Fruit fly (Drosophila melanogaster) whole organism, embryonic: ENCODE results near the gene CG6149.

Experiments used
- Ada2b ChIP-seq: fragments of 200-800 bp; sonication (Bioruptor generic); IDR thresholded peaks from 2 replicates; pipeline ENCODE4 v1.3.6; 2022; ENCODE audit warnings: missing biosample characterization, missing genetic modification characterization
- Bgb ChIP-seq: fragments of 200-800 bp; sonication (Bioruptor generic); IDR thresholded peaks from 2 replicates; pipeline ENCODE4 v1.3.6; 2022; ENCODE audit warnings: missing biosample characterization, missing genetic modification characterization; ENCODE audit not compliant: partially characterized antibody
- CG10543 ChIP-seq: fragments of 200-800 bp; sonication (Bioruptor generic); optimal IDR thresholded peaks from 3 replicates; lab custom pipeline; 2017; ENCODE audit warnings: missing biosample characterization, mild to moderate bottlenecking, missing genetic modification characterization, moderate library complexity
- CG12391 ChIP-seq: fragments of 200-800 bp; sonication (Bioruptor generic); optimal IDR thresholded peaks from 3 replicates; lab custom pipeline; 2018; ENCODE audit warnings: missing biosample characterization, mild to moderate bottlenecking, missing genetic modification characterization, moderate library complexity
- CG12659 ChIP-seq: fragments of 200-800 bp; sonication (Bioruptor generic); optimal IDR thresholded peaks from 3 replicates; lab custom pipeline; 2017; ENCODE audit warnings: mild to moderate bottlenecking, missing biosample characterization, missing genetic modification reagents, missing genetic modification characterization
- CG14441 ChIP-seq: fragments of 200-800 bp; sonication (Bioruptor generic); IDR thresholded peaks from 2 replicates; pipeline ENCODE4 v1.3.6; 2022; ENCODE audit warnings: missing biosample characterization, missing genetic modification characterization
- CG1529 ChIP-seq: fragments of 200-800 bp; sonication (Bioruptor generic); optimal IDR thresholded peaks from 3 replicates; lab custom pipeline; 2018; ENCODE audit warnings: missing biosample characterization, missing genetic modification characterization
- CG18476 ChIP-seq: fragments of 200-800 bp; sonication (Bioruptor generic); optimal IDR thresholded peaks from 2 replicates; lab custom pipeline; 2016; ENCODE audit warnings: missing biosample characterization, mild to moderate bottlenecking, missing genetic modification characterization
- CG3726 ChIP-seq: fragments of 200-800 bp; sonication (Bioruptor generic); IDR thresholded peaks from 3 replicates; pipeline ENCODE4, ENCODE4 v1.3.6; 2022; ENCODE audit warnings: missing biosample characterization, missing genetic modification characterization
- CG5953 ChIP-seq: fragments of 200-800 bp; sonication (Bioruptor generic); IDR thresholded peaks from 2 replicates; pipeline ENCODE4 v1.3.6; 2022; ENCODE audit warnings: missing biosample characterization, missing genetic modification characterization
- CG7745 ChIP-seq: fragments of 200-800 bp; sonication (Bioruptor generic); optimal IDR thresholded peaks from 2 replicates; lab custom pipeline; 2018; ENCODE audit warnings: missing biosample characterization, mild to moderate bottlenecking, missing genetic modification characterization, moderate library complexity
- CG8944 ChIP-seq: fragments of 200-800 bp; sonication (Bioruptor generic); optimal IDR thresholded peaks from 3 replicates; lab custom pipeline; 2016; ENCODE audit warnings: missing biosample characterization, missing genetic modification characterization
- CG9876 ChIP-seq: fragments of 200-800 bp; sonication (Bioruptor generic); optimal IDR thresholded peaks from 2 replicates; lab custom pipeline; 2016; ENCODE audit warnings: missing biosample characterization, missing genetic modification characterization
- CG9932 ChIP-seq: fragments of 200-800 bp; sonication (Bioruptor generic); IDR thresholded peaks from 2 replicates; pipeline ENCODE4 v1.3.6; 2022; ENCODE audit warnings: missing biosample characterization, missing genetic modification characterization
- D19A ChIP-seq: fragments of 200-800 bp; optimal IDR thresholded peaks from 3 replicates; lab custom pipeline; 2019; ENCODE audit warnings: missing biosample characterization, mild to moderate bottlenecking, missing genetic modification characterization, moderate library complexity
- D19B ChIP-seq: fragments of 200-800 bp; sonication (Bioruptor generic); optimal IDR thresholded peaks from 2 replicates; lab custom pipeline; 2017; ENCODE audit warnings: missing biosample characterization, mild to moderate bottlenecking, missing genetic modification characterization
- Dip2 ChIP-seq: fragments of 200-800 bp; sonication (Bioruptor generic); IDR thresholded peaks from 2 replicates; pipeline ENCODE4 v1.3.6; 2022; ENCODE audit warnings: missing biosample characterization, missing genetic modification characterization
- Dll ChIP-seq: fragments of 200-800 bp; sonication (Bioruptor generic); IDR thresholded peaks from 4 replicates; pipeline ENCODE4 v1.3.6; 2022; ENCODE audit warnings: missing biosample characterization, missing genetic modification characterization; ENCODE audit not compliant: partially characterized antibody
- Doc3 ChIP-seq: fragments of 200-800 bp; sonication (Bioruptor generic); IDR thresholded peaks from 3 replicates; pipeline ENCODE4 v1.3.6; 2022; ENCODE audit warnings: missing biosample characterization, missing genetic modification characterization; ENCODE audit not compliant: partially characterized antibody
- Dp ChIP-seq: fragments of 200-800 bp; sonication (Bioruptor generic); optimal IDR thresholded peaks from 2 replicates; lab custom pipeline; 2018; ENCODE audit warnings: missing biosample characterization, mild to moderate bottlenecking, missing genetic modification characterization, moderate library complexity
- Gsc ChIP-seq: fragments of 200-800 bp; sonication (Bioruptor generic); IDR thresholded peaks from 2 replicates; pipeline ENCODE4 v1.3.6; 2022; ENCODE audit warnings: missing biosample characterization, missing genetic modification characterization
- Lhr ChIP-seq: fragments of 200-800 bp; sonication (Bioruptor generic); optimal IDR thresholded peaks from 3 replicates; lab custom pipeline; 2017; ENCODE audit warnings: mild to moderate bottlenecking, missing biosample characterization, missing genetic modification reagents, missing genetic modification characterization
- Meics ChIP-seq: fragments of 200-800 bp; sonication (Bioruptor generic); optimal IDR thresholded peaks from 2 replicates; lab custom pipeline; 2017; ENCODE audit warnings: missing biosample characterization, mild to moderate bottlenecking, missing genetic modification characterization
- Mrtf ChIP-seq: fragments of 200-800 bp; sonication (Bioruptor generic); IDR thresholded peaks from 3 replicates; pipeline ENCODE4 v1.3.6; 2022; ENCODE audit warnings: missing biosample characterization, missing genetic modification characterization
- Myb ChIP-seq: fragments of 200-800 bp; sonication (Bioruptor generic); optimal IDR thresholded peaks from 2 replicates; lab custom pipeline; 2016; ENCODE audit warnings: missing biosample characterization, missing genetic modification characterization
- Side ChIP-seq: fragments of 200-800 bp; sonication (Bioruptor generic); optimal IDR thresholded peaks from 2 replicates; lab custom pipeline; 2016; ENCODE audit warnings: missing biosample characterization, missing genetic modification characterization
- abd-A ChIP-seq: fragments of 200-800 bp; sonication (Bioruptor generic); optimal IDR thresholded peaks from 3 replicates; lab custom pipeline; 2019; ENCODE audit warnings: missing biosample characterization, mild to moderate bottlenecking, missing genetic modification characterization, moderate library complexity
- bab2 ChIP-seq: fragments of 200-800 bp; sonication (Bioruptor generic); optimal IDR thresholded peaks from 2 replicates; lab custom pipeline; 2016; ENCODE audit warnings: missing biosample characterization, missing genetic modification characterization
- btn ChIP-seq: fragments of 200-800 bp; sonication (Bioruptor generic); optimal IDR thresholded peaks from 2 replicates; lab custom pipeline; 2016; ENCODE audit warnings: missing biosample characterization, missing genetic modification characterization
- cas ChIP-seq: fragments of 200-800 bp; sonication (Bioruptor generic); IDR thresholded peaks from 2 replicates; pipeline ENCODE4 v1.3.6; 2022; ENCODE audit warnings: missing biosample characterization, missing genetic modification characterization
- cg ChIP-seq: fragments of 200-800 bp; sonication (Bioruptor generic); optimal IDR thresholded peaks from 3 replicates; lab custom pipeline; 2019; ENCODE audit warnings: missing biosample characterization, mild to moderate bottlenecking, missing genetic modification characterization, moderate library complexity
- croc ChIP-seq: fragments of 200-800 bp; sonication (Bioruptor generic); conservative IDR thresholded peaks from 3 replicates; pipeline ENCODE4 v1.3.6; 2022; ENCODE audit warnings: missing biosample characterization, missing genetic modification characterization
- da ChIP-seq: fragments of 200-800 bp; sonication (Bioruptor generic); optimal IDR thresholded peaks from 2 replicates; lab custom pipeline; 2016; ENCODE audit warnings: missing biosample characterization, missing genetic modification characterization
- dan ChIP-seq: fragments of 200-800 bp; sonication (Bioruptor generic); IDR thresholded peaks from 2 replicates; pipeline ENCODE4 v1.3.6; 2022; ENCODE audit warnings: missing biosample characterization, missing genetic modification characterization
- danr ChIP-seq: fragments of 200-800 bp; sonication (Bioruptor generic); IDR thresholded peaks from 2 replicates; pipeline ENCODE4 v1.3.6; 2022; ENCODE audit warnings: missing biosample characterization, missing genetic modification characterization
- dpn ChIP-seq, 2 experiments: fragments of 200-800 bp; sonication (Bioruptor generic); optimal IDR thresholded peaks; 3 replicates each; lab custom pipeline; 2016; ENCODE audit warnings: missing biosample characterization in 2 of 2, missing genetic modification characterization in 2 of 2
- dysf ChIP-seq: fragments of 200-800 bp; sonication (Bioruptor generic); IDR thresholded peaks from 3 replicates; pipeline ENCODE4 v1.3.6; 2022; ENCODE audit warnings: missing biosample characterization, missing genetic modification characterization
- en ChIP-seq: fragments of 200-800 bp; sonication (Bioruptor generic); optimal IDR thresholded peaks from 2 replicates; lab custom pipeline; 2016; ENCODE audit warnings: missing biosample characterization, missing genetic modification characterization
- gce ChIP-seq: fragments of 200-800 bp; sonication (Bioruptor generic); IDR thresholded peaks from 3 replicates; pipeline ENCODE4 v1.3.6; 2022; ENCODE audit warnings: missing biosample characterization, missing genetic modification characterization
- gro ChIP-seq: fragments of 200-800 bp; sonication (Bioruptor generic); optimal IDR thresholded peaks from 2 replicates; lab custom pipeline; 2016; ENCODE audit warnings: missing biosample characterization, missing genetic modification characterization
- kni ChIP-seq: fragments of 200-800 bp; sonication (Bioruptor generic); optimal IDR thresholded peaks from 3 replicates; lab custom pipeline; 2017; ENCODE audit warnings: mild to moderate bottlenecking, missing biosample characterization, missing genetic modification reagents, missing genetic modification characterization
- lola ChIP-seq, 3 experiments: fragments of >200 bp in 2 of 3; fragments of 200-800 bp in 1 of 3; sonication (Bioruptor generic) in 1 of 3; optimal IDR thresholded peaks; 2 replicates each; lab custom pipeline; 2017 to 2019; ENCODE audit warnings: missing biosample characterization in 3 of 3, missing genetic modification characterization in 3 of 3, mild to moderate bottlenecking in 1 of 3, moderate library complexity in 1 of 3
- p53 ChIP-seq: fragments of 200-800 bp; sonication (Bioruptor generic); optimal IDR thresholded peaks from 2 replicates; lab custom pipeline; 2016; ENCODE audit warnings: missing biosample characterization, missing genetic modification characterization
- pb ChIP-seq: fragments of 200-800 bp; sonication (Bioruptor generic); optimal IDR thresholded peaks from 3 replicates; lab custom pipeline; 2016; ENCODE audit warnings: missing biosample characterization, missing genetic modification characterization
- run ChIP-seq: fragments of 200-800 bp; sonication (Bioruptor generic); optimal IDR thresholded peaks from 3 replicates; lab custom pipeline; 2018; ENCODE audit warnings: missing biosample characterization, mild to moderate bottlenecking, missing genetic modification characterization
- sd ChIP-seq: fragments of 200-800 bp; sonication (Bioruptor generic); optimal IDR thresholded peaks from 3 replicates; lab custom pipeline; 2018; ENCODE audit warnings: missing biosample characterization, mild to moderate bottlenecking, missing genetic modification characterization, moderate library complexity
- so ChIP-seq: fragments of 200-800 bp; sonication (Bioruptor generic); IDR thresholded peaks from 3 replicates; pipeline ENCODE4 v1.3.6; 2022; ENCODE audit warnings: missing biosample characterization, missing genetic modification characterization
- stc ChIP-seq: fragments of 200-800 bp; sonication (Bioruptor generic); IDR thresholded peaks from 2 replicates; pipeline ENCODE4 v1.3.6; 2022; ENCODE audit warnings: missing biosample characterization, missing genetic modification characterization
- trem ChIP-seq: fragments of 200-800 bp; optimal IDR thresholded peaks from 3 replicates; lab custom pipeline; 2019; ENCODE audit warnings: missing biosample characterization, mild to moderate bottlenecking, missing genetic modification characterization, moderate library complexity
- tup ChIP-seq: fragments of 200-800 bp; sonication (Bioruptor generic); optimal IDR thresholded peaks from 2 replicates; lab custom pipeline; 2016; ENCODE audit warnings: missing biosample characterization, mild to moderate bottlenecking, missing genetic modification characterization, moderate library complexity

The CG6149 gene

DNA sequence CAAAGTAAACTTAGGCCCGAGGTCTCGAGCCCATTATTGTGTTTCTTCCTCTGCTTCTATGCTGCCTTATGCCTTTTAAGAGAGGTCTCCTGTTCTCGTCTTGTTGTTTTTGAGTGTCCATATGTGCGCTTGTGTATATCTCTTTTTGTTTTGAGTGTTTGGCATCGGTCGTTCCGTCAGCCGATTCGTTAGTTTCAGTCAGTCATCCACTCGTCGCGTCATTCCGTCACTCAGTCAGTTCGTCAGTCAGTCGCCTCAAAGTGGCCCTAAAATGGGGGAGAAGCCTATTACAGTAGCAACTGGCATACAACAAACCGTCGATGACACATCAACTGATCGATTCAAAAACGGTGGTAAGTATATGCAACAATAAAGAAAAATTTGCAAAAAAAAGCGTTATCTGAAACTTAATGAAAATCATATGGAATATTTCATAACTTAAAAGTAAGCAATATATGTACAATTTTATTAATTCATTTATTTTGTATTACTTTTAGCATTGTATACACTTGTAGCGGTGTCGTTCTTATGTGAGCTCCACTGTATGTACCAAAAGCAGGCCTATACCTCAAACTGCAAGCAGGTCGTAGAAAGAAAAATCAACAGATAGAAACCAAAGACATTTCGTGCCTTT lies 17.1 kb downstream of the CG6149 start (continued):
- TF ChIP-seq D19A (tag; lab: Kevin White, UChicago) (peak; percentile 94), croc (GFP tag; lab: Robert Waterston, UW) (peak; percentile 94), dan (GFP tag; lab: Robert Waterston, UW) (peak; percentile 94), CG10543 (GFP tag; lab: Kevin White, UChicago) (peak; percentile 72), p53 (no peak), trem (tag; lab: Kevin White, UChicago) (peak; percentile 94), btn (GFP tag; lab: Kevin White, UChicago) (peak; percentile 20), stc (GFP tag; lab: Robert Waterston, UW) (peak; percentile 96), gce (GFP tag; lab: Robert Waterston, UW) (peak; percentile 81; the same call in 2 of the 3 replicates), Gsc (GFP tag; lab: Robert Waterston, UW) (peak; percentile 93), gro (GFP tag; lab: Kevin White, UChicago) (peak; percentile 5), cg (GFP tag; lab: Kevin White, UChicago) (no peak), da (GFP tag; lab: Kevin White, UChicago) (peak; percentile 85), Ada2b (GFP tag; lab: Robert Waterston, UW) (peak; percentile 89), Dp (GFP tag; lab: Kevin White, UChicago) (peak; percentile 6), Myb (peak; percentile 62), sd (peak; percentile 71), CG3726 (GFP tag; lab: Robert Waterston, UW) (peak; percentile 92), CG1529 (GFP tag; lab: Kevin White, UChicago) (peak; percentile 94), CG14441 (peak; percentile 98), Mrtf (GFP tag; lab: Robert Waterston, UW) (peak; percentile 93), bab2 (peak; percentile 81), Meics (GFP tag; lab: Kevin White, UChicago) (peak; percentile 89), Lhr (GFP tag; lab: Kevin White, UChicago) (peak; percentile 87), en (peak; percentile 84), Dip2 (GFP tag; lab: Robert Waterston, UW) (no peak), Dll (GFP tag; lab: Robert Waterston, UW) (no peak), Doc3 (GFP tag; lab: Robert Waterston, UW) (no peak), dysf (GFP tag; lab: Robert Waterston, UW) (peak; percentile 96), lola (GFP tag; optimal IDR thresholded peaks at IDR 0.05; lab: Kevin White, UChicago) (peak in 1 of 3 experiments; percentile 95), abd-A (peak; percentile 31), Bgb (no peak), CG12391 (tag; lab: Kevin White, UChicago) (peak; percentile 95), CG18476 (GFP tag; lab: Kevin White, UChicago) (peak; percentile 89), D19B (GFP tag; lab: Kevin White, UChicago) (peak; percentile 65), CG9932 (GFP tag; lab: Robert Waterston, UW) (peak; percentile 93), danr (GFP tag; lab: Robert Waterston, UW) (peak; percentile 96), CG12659 (GFP tag; lab: Kevin White, UChicago) (peak; percentile 93), pb (GFP tag; lab: Kevin White, UChicago) (peak; percentile 56), tup (GFP tag; lab: Kevin White, UChicago) (peak; percentile 59), CG7745 (tag; lab: Kevin White, UChicago) (peak; percentile 74), CG8944 (GFP tag; lab: Kevin White, UChicago) (peak; percentile 90), run (tag; lab: Kevin White, UChicago) (peak; percentile 89), dpn (GFP tag; optimal IDR thresholded peaks at IDR 0.05; lab: Kevin White, UChicago) (peak; percentile 84 to 91), Side (GFP tag; lab: Kevin White, UChicago) (peak; percentile 75), CG5953 (GFP tag; lab: Robert Waterston, UW) (peak; percentile 97), kni (GFP tag; lab: Kevin White, UChicago) (peak; percentile 71), CG9876 (GFP tag; lab: Kevin White, UChicago) (peak; percentile 85), cas (GFP tag; lab: Robert Waterston, UW) (no peak), so (GFP tag; lab: Robert Waterston, UW) (peak; percentile 97)
